Worm (Caenorhabditis elegans) whole organism, midembryonic: Measurements from ENCODE around the gene W06D11.5.

Experiments
- cog-1 ChIP-seq: sonication (generic microtip); optimal IDR thresholded peaks from 2 replicates; lab custom pipeline; 2016; ENCODE audit warnings: missing genetic modification characterization, missing compliant biosample characterization
- flt-1 ChIP-seq: fragments of 200-800 bp; sonication (Bioruptor generic); IDR thresholded peaks from 2 replicates; pipeline ENCODE4 v1.3.6; 2022; ENCODE audit warnings: missing genetic modification characterization, missing compliant biosample characterization
- med-1 ChIP-seq: sonication (generic microtip); optimal IDR thresholded peaks from 2 replicates; lab custom pipeline; 2017; ENCODE audit warnings: missing genetic modification characterization, mild to moderate bottlenecking, missing compliant biosample characterization, antibody characterized with exemption, missing genetic modification reagents; ENCODE audit not compliant: insufficient read depth
- ref-1 ChIP-seq: fragments of 200-800 bp; sonication (Bioruptor generic); conservative IDR thresholded peaks from 2 replicates; pipeline ENCODE4 v1.3.6; 2022; ENCODE audit warnings: missing genetic modification reagents, missing genetic modification characterization, missing compliant biosample characterization
- tab-1 ChIP-seq: fragments of 200-800 bp; sonication (Bioruptor generic); IDR thresholded peaks from 2 replicates; pipeline ENCODE4 v1.3.6; 2022; ENCODE audit warnings: missing genetic modification characterization, missing compliant biosample characterization

ce11 chrX:12256594-12257048, 43.3 kb upstream of the W06D11.5 start, which contains the start of gene E01G6.2:
- no peak for TF ChIP-seq flt-1
- no peak for TF ChIP-seq tab-1 (GFP tag; lab: Robert Waterston, UW)
- TF ChIP-seq med-1 (GFP tag; lab: Kevin White, UChicago), result no peak
- TF ChIP-seq ref-1 (GFP tag; lab: Robert Waterston, UW), result no peak
- TF ChIP-seq cog-1 (tag; lab: Kevin White, UChicago), result no peak
